Worm (Caenorhabditis elegans) whole organism, young adult: ENCODE measurements around the gene F54A3.2.

Experiments used
- F33H1.4 ChIP-seq: fragments of 200-800 bp; sonication (Bioruptor generic); IDR thresholded peaks from 2 replicates; pipeline ENCODE4 v1.3.6; 2022; ENCODE audit warnings: missing genetic modification reagents, missing genetic modification characterization, missing compliant biosample characterization
- ceh-58 ChIP-seq: fragments of 200-800 bp; sonication (Bioruptor generic); IDR thresholded peaks from 2 replicates; pipeline ENCODE4 v1.3.6; 2022; ENCODE audit warnings: missing genetic modification characterization, missing compliant biosample characterization
- nhr-179 ChIP-seq: sonication (generic microtip); optimal IDR thresholded peaks from 2 replicates; lab custom pipeline; 2016; ENCODE audit warnings: mild to moderate bottlenecking, missing genetic modification characterization, missing compliant biosample characterization
- snpc-4 ChIP-seq, 5 experiments: fragments of 150-350 bp in 1 of 5; sonication (generic microtip) in 4 of 5; optimal IDR thresholded peaks; 2 replicates each; lab custom pipeline; 2014 to 2018; ENCODE audit warnings: missing genetic modification characterization in 5 of 5, missing biosample characterization in 3 of 5, antibody characterized with exemption in 2 of 5, mild to moderate bottlenecking in 2 of 5, missing compliant biosample characterization in 2 of 5, missing genotype in 2 of 5, moderate library complexity in 2 of 5, missing genetic modification reagents in 1 of 5

- no peak for TF ChIP-seq ceh-58 (GFP tag; lab: Robert Waterston, UW)
- no peak for TF ChIP-seq F33H1.4 (GFP tag; lab: Robert Waterston, UW)
- no peak for TF ChIP-seq snpc-4 (GFP tag; optimal IDR thresholded peaks at IDR 0.05; lab: Kevin White, UChicago)
- no peak for TF ChIP-seq snpc-4 (tag; optimal IDR thresholded peaks at IDR 0.05; lab: Kevin White, UChicago)
- no peak for TF ChIP-seq nhr-179
These were observed 55.3 kb downstream of the F54A3.2 start, which contains the start of gene B0281.4 for ce11 chrII:2298742-2299141.
